Worm (Caenorhabditis elegans): ENCODE results near the gene acly-1.

DNA sequence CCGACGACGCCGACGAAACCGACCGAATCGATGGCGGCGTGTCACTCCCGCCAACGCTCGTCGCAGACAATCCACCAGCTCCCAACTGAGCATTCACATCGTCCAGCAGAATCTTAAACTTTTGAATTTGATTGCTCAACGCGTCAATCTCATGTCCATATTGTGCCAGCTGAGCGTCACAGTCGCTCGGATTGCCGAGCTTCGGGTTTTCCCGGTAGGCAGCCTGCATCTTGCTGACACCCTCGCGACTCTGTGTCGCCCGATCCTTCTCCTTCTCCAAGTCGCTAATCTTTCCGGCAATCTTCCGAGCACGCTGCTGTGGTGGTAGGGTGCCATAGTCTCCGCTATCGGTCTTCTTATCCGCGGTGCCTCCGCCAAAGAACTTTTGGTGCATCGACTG is 33.0 kb downstream of the acly-1 start:
- TF ChIP-seq ces-1 (GFP tag; optimal IDR thresholded peaks at IDR 0.05) (no peak), nhr-42 (GFP tag; IDR thresholded peaks at IDR 0.05) (no peak), aha-1 (tag) (peak; percentile 48), egl-27 (tag; optimal IDR thresholded peaks at IDR 0.05) (no peak), F37D6.2 (tag; optimal IDR thresholded peaks at IDR 0.05) (no peak), unc-39 (tag; optimal IDR thresholded peaks at IDR 0.05) (no peak), mes-2 (tag; optimal IDR thresholded peaks at IDR 0.05; ENCODE audit: poor library complexity, severe bottlenecking) (no peak), jun-1 (tag; optimal IDR thresholded peaks at IDR 0.05) (no peak), aly-2 (tag; optimal IDR thresholded peaks at IDR 0.05) (no peak), lin-13 (GFP tag; optimal IDR thresholded peaks at IDR 0.05) (no peak), ceh-82 (tag; optimal IDR thresholded peaks at IDR 0.05) (no peak), pha-4 (GFP tag; IDR thresholded peaks at IDR 0.05) (no peak), pha-4 (tag; optimal IDR thresholded peaks at IDR 0.05) (no peak)

Data from whole organism, L4 larva.